Fruit fly (Drosophila melanogaster): ENCODE data around the gene SoYb.

DNA sequence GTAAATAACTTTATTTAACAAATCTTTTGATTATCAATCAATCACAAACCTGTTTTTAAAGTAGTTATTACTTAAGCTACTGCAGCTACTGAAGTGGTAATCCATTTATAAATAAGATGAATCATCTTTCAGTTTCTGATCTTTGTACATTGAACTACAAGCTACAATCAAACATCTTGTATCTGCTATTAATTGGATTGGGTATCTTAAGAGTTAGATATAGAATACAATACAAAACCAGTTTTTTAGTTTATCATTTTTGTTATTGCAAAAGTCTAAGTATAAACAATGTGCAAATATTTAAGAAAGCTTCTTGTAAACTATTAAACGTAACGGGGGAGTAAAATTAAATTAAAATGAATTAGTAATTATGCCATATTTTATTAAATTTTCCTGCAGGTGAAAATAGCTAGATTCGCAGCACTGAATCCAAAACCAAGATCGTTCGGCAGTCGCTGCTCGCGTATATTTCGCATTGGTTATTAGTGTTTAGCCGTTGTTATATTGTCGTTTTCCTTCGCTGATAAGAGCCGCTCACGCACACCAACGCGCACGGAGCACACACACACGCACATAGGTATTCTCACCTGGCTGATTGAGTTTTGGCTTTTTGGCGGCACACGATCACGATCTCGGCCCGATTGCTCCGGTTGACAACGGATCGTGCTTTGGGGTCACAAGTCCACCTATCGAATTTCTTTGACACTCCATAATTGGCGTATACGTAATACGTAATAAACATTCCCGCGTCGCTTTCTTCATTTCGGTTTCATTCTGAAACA is 54.6 kb downstream of the SoYb start:
- TF ChIP-seq CG8301 (tag; optimal IDR thresholded peaks at IDR 0.05) (no peak), CG17806 (tag; optimal IDR thresholded peaks at IDR 0.05) (no peak), Pif1A (GFP tag; optimal IDR thresholded peaks at IDR 0.05) (no peak), Ets98B (GFP tag; IDR thresholded peaks at IDR 0.05) (no peak), gl (tag; optimal IDR thresholded peaks at IDR 0.05) (no peak), CG8159 (tag; optimal IDR thresholded peaks at IDR 0.05) (peak; percentile 26), EcR (GFP tag; optimal IDR thresholded peaks at IDR 0.05) (peak; percentile 73), CG34367 (tag; optimal IDR thresholded peaks at IDR 0.05) (no peak), CG4496 (GFP tag; IDR thresholded peaks at IDR 0.05) (0 out of 3 replicates have a peak, but pooled peaks have one; percentile 32), CG10348 (GFP tag; IDR thresholded peaks at IDR 0.05) (no peak), D1 (tag; optimal IDR thresholded peaks at IDR 0.05) (no peak), CG32121 (GFP tag; IDR thresholded peaks at IDR 0.05) (no peak)
